Fruit fly (Drosophila melanogaster) whole organism, adult: ENCODE measurements around the gene CG12592.

ENCODE experiments used
- CG11617 ChIP-seq: fragments of 200-800 bp; sonication (Bioruptor generic); optimal IDR thresholded peaks from 2 replicates; lab custom pipeline; 2017; ENCODE audit warnings: mild to moderate bottlenecking, missing biosample characterization, missing genetic modification reagents, missing genetic modification characterization
- CG12768 ChIP-seq: fragments of 200-800 bp; sonication (Bioruptor generic); optimal IDR thresholded peaks from 2 replicates; lab custom pipeline; 2017; ENCODE audit warnings: missing biosample characterization, missing genetic modification characterization, mild to moderate bottlenecking, moderate library complexity, missing genetic modification reagents
- CG14711 ChIP-seq: fragments of 200-800 bp; sonication (Bioruptor generic); optimal IDR thresholded peaks from 2 replicates; lab custom pipeline; 2018; ENCODE audit warnings: missing biosample characterization, mild to moderate bottlenecking, missing genetic modification characterization, moderate library complexity
- CG1620 ChIP-seq: fragments of 200-800 bp; sonication (Bioruptor generic); optimal IDR thresholded peaks from 2 replicates; lab custom pipeline; 2016; ENCODE audit warnings: missing biosample characterization, missing genetic modification characterization
- CG33017 ChIP-seq: fragments of 200-800 bp; sonication (Bioruptor generic); optimal IDR thresholded peaks from 2 replicates; lab custom pipeline; 2018; ENCODE audit warnings: missing biosample characterization, mild to moderate bottlenecking, missing genetic modification characterization, moderate library complexity
- CG5204 ChIP-seq: fragments of 200-800 bp; sonication (Bioruptor generic); optimal IDR thresholded peaks from 2 replicates; lab custom pipeline; 2016; ENCODE audit warnings: missing biosample characterization, missing genetic modification characterization
- CG7101 ChIP-seq: fragments of 200-800 bp; sonication (Bioruptor generic); optimal IDR thresholded peaks from 2 replicates; lab custom pipeline; 2018; ENCODE audit warnings: missing biosample characterization, mild to moderate bottlenecking, missing genetic modification characterization, moderate library complexity
- Clk ChIP-seq: fragments of 200-800 bp; sonication (Bioruptor generic); optimal IDR thresholded peaks from 2 replicates; lab custom pipeline; 2017; ENCODE audit warnings: missing biosample characterization, missing genetic modification characterization
- Crg-1 ChIP-seq: fragments of 200-800 bp; sonication (Bioruptor generic); optimal IDR thresholded peaks from 2 replicates; lab custom pipeline; 2016; ENCODE audit warnings: missing biosample characterization, missing genetic modification characterization
- Mnt ChIP-seq: fragments of 200-800 bp; sonication (Bioruptor generic); optimal IDR thresholded peaks from 2 replicates; lab custom pipeline; 2016; ENCODE audit warnings: missing biosample characterization, mild to moderate bottlenecking, missing genetic modification characterization
- cic ChIP-seq: fragments of 200-800 bp; sonication (Bioruptor generic); optimal IDR thresholded peaks from 2 replicates; lab custom pipeline; 2017; ENCODE audit warnings: missing biosample characterization, mild to moderate bottlenecking, missing genetic modification characterization, moderate library complexity
- kay ChIP-seq: fragments of 200-800 bp; sonication (Bioruptor generic); peaks from one replicate; lab custom pipeline; 2016; ENCODE audit warnings: missing biosample characterization, missing genetic modification characterization, borderline replicate concordance
- ovo ChIP-seq: fragments of 200-800 bp; sonication (Bioruptor generic); optimal IDR thresholded peaks from 2 replicates; lab custom pipeline; 2016; ENCODE audit warnings: missing biosample characterization, missing genetic modification characterization
- pad ChIP-seq: fragments of 200-800 bp; sonication (Bioruptor generic); optimal IDR thresholded peaks from 3 replicates; lab custom pipeline; 2017; ENCODE audit warnings: missing biosample characterization, missing genetic modification characterization, mild to moderate bottlenecking, moderate library complexity, missing genetic modification reagents

DNA sequence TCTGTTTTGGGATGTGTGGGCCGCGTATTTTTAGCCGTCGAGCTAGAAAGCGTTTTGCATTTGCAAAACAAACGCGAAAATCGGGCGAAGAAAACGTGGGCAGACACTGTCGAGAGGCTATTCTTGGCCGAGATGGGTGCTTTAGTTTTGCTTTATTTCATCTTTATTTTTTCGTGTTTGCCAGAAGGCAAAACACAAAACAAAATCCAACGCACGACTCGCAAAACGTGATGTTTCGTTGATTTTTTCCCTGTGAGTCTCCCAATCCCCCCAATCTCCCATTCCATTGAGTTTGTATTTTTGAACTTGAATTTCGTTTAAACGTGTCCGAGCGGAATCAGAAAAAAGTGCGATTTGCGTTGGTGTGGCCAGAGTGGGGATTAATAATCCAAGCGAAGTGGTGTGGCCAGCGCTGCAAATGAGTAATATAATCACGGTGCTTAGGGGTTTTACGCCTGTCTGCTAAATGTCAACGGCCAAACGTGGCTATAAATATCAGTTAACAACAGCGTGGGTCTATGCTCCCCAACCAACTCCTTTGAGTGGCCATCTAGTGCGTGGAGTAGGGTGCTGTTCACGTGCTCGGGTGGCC lies 51.8 kb downstream of the CG12592 start:
- TF ChIP-seq pad (GFP tag; lab: Kevin White, UChicago) (no peak), ovo (GFP tag; lab: Kevin White, UChicago) (no peak), kay (GFP tag; lab: Kevin White, UChicago) (no peak), CG5204 (GFP tag; lab: Kevin White, UChicago) (no peak), cic (no peak), Mnt (GFP tag; lab: Kevin White, UChicago) (no peak), CG12768 (no peak), CG7101 (tag; lab: Kevin White, UChicago) (no peak), Crg-1 (GFP tag; lab: Kevin White, UChicago) (no peak), CG14711 (no peak), CG33017 (tag; lab: Kevin White, UChicago) (no peak), CG11617 (no peak), CG1620 (GFP tag; lab: Kevin White, UChicago) (no peak), Clk (no peak)
